Fruit fly (Drosophila melanogaster): ENCODE measurements around the gene Axud1.

The Axud1 gene

DNA sequence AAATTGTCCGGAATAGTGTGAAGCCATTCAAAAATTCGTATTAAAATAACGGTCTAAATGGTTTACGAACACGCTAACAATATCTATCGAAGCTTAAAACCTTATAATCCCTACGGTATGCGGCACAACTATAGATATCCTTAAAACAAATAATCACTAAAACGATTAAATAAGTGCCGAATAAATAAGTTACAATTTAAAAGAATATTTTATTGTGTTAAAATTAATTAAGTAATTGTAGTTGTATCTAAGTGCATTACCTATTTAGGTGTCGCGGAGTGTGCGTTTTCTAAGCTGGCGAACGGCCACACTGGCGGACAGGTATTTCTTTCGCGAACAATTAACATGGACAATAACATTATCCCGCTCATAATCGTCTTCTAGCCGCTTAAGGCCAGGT is 15.7 kb downstream of the Axud1 start, which contains the start of gene Eogt (continued):
- TF ChIP-seq dmrt99B (tag; optimal IDR thresholded peaks at IDR 0.05) = peak; percentile 90
- TF ChIP-seq crol (GFP tag; IDR thresholded peaks at IDR 0.05) = peak; percentile 54; the same call in 1 of the 2 replicates
- peak; percentile 96 for TF ChIP-seq wor (GFP tag; IDR thresholded peaks at IDR 0.05)
- peak; percentile 89 for TF ChIP-seq CG43689 (GFP tag; IDR thresholded peaks at IDR 0.05)
- peak; percentile 93 for TF ChIP-seq CG2120 (GFP tag; optimal IDR thresholded peaks at IDR 0.05)
- TF ChIP-seq TFAM (GFP tag; optimal IDR thresholded peaks at IDR 0.05) = peak; percentile 41
- TF ChIP-seq Mad (GFP tag; optimal IDR thresholded peaks at IDR 0.05) = peak; percentile 71
- peak; percentile 94 for TF ChIP-seq phol (tag; optimal IDR thresholded peaks at IDR 0.05)
- TF ChIP-seq shn (GFP tag; optimal IDR thresholded peaks at IDR 0.05) = peak; percentile 57
- peak; percentile 97 for TF ChIP-seq CG12769 (tag; optimal IDR thresholded peaks at IDR 0.05)
- peak; percentile 84 for TF ChIP-seq tap (tag; optimal IDR thresholded peaks at IDR 0.05)
- peak; percentile 83 for TF ChIP-seq org-1 (GFP tag; optimal IDR thresholded peaks at IDR 0.05)
- TF ChIP-seq sima (GFP tag; optimal IDR thresholded peaks at IDR 0.05) = no peak
- peak; percentile 78 for TF ChIP-seq schlank (tag; optimal IDR thresholded peaks at IDR 0.05)
- no peak for TF ChIP-seq ERR (GFP tag; optimal IDR thresholded peaks at IDR 0.05)
- no peak for TF ChIP-seq unc-4 (GFP tag; IDR thresholded peaks at IDR 0.05; ENCODE audit: partially characterized antibody)
- peak; percentile 92 for TF ChIP-seq CG33557 (GFP tag; optimal IDR thresholded peaks at IDR 0.05)
- TF ChIP-seq ro (GFP tag; IDR thresholded peaks at IDR 0.05) = peak; percentile 92
- peak; percentile 63 for TF ChIP-seq fu2 (GFP tag; optimal IDR thresholded peaks at IDR 0.05)
- peak; percentile 95 for TF ChIP-seq CG14667 (GFP tag; IDR thresholded peaks at IDR 0.05)
- TF ChIP-seq bcd (GFP tag; optimal IDR thresholded peaks at IDR 0.05) = peak; percentile 96
- TF ChIP-seq Spps (tag; optimal IDR thresholded peaks at IDR 0.05) = peak; percentile 85
- peak; percentile 94 for TF ChIP-seq Hr3 (GFP tag; optimal IDR thresholded peaks at IDR 0.05)
- peak; percentile 98 for TF ChIP-seq CG34422 (GFP tag; IDR thresholded peaks at IDR 0.05)
- TF ChIP-seq sob (GFP tag; IDR thresholded peaks at IDR 0.05) = peak; percentile 96
- TF ChIP-seq otp (GFP tag; IDR thresholded peaks at IDR 0.05) = peak; percentile 96
- peak; percentile 79 for TF ChIP-seq CG13296 (GFP tag; optimal IDR thresholded peaks at IDR 0.05)
- TF ChIP-seq CG11696 (GFP tag; IDR thresholded peaks at IDR 0.05) = peak; percentile 100
- TF ChIP-seq ato (GFP tag; IDR thresholded peaks at IDR 0.05; ENCODE audit: partially characterized antibody) = no peak
- no peak for TF ChIP-seq CG1832 (GFP tag; optimal IDR thresholded peaks at IDR 0.05)
- peak; percentile 25; the same call in 1 of the 3 replicates for TF ChIP-seq knrl (GFP tag; IDR thresholded peaks at IDR 0.05; ENCODE audit: partially characterized antibody)
- TF ChIP-seq luna (GFP tag; optimal IDR thresholded peaks at IDR 0.05) = no peak
- TF ChIP-seq CG34224 (GFP tag; IDR thresholded peaks at IDR 0.05; ENCODE audit: partially characterized antibody) = no peak
- TF ChIP-seq sisA (GFP tag; IDR thresholded peaks at IDR 0.05) = peak; percentile 96
- TF ChIP-seq CG10209 (GFP tag; optimal IDR thresholded peaks at IDR 0.05) = peak; percentile 94
- TF ChIP-seq Tbp (GFP tag; optimal IDR thresholded peaks at IDR 0.05) = no peak
- TF ChIP-seq CG18619 (GFP tag; optimal IDR thresholded peaks at IDR 0.05) = peak; percentile 88
- peak; percentile 51 for TF ChIP-seq CG6854 (GFP tag; optimal IDR thresholded peaks at IDR 0.05)
- peak; percentile 94 for TF ChIP-seq CG8388 (GFP tag; optimal IDR thresholded peaks at IDR 0.05)
- TF ChIP-seq CG16779 (GFP tag; IDR thresholded peaks at IDR 0.05) = peak; percentile 84
- TF ChIP-seq CG12155 (GFP tag; optimal IDR thresholded peaks at IDR 0.05) = peak; percentile 90
- peak; percentile 90 for TF ChIP-seq lab (GFP tag; optimal IDR thresholded peaks at IDR 0.05)
- TF ChIP-seq CG32772 (GFP tag; IDR thresholded peaks at IDR 0.05) = peak; percentile 97
- TF ChIP-seq CG9727 (GFP tag; optimal IDR thresholded peaks at IDR 0.05) = peak; percentile 93
- TF ChIP-seq cad (GFP tag; optimal IDR thresholded peaks at IDR 0.05) = no peak
- TF ChIP-seq fd96Cb (tag; optimal IDR thresholded peaks at IDR 0.05) = peak; percentile 93
- TF ChIP-seq hth (optimal IDR thresholded peaks at IDR 0.05) = no peak
- TF ChIP-seq sna (GFP tag; IDR thresholded peaks at IDR 0.05; ENCODE audit: partially characterized antibody) = no peak
- no peak for TF ChIP-seq Neu2 (GFP tag; optimal IDR thresholded peaks at IDR 0.05; ENCODE audit: borderline replicate concordance)
- peak in 1 of 2 experiments; percentile 72 for TF ChIP-seq Eip74EF (GFP tag; optimal IDR thresholded peaks at IDR 0.05)
- TF ChIP-seq Sox102F (GFP tag; optimal IDR thresholded peaks at IDR 0.05) = peak; percentile 94

Data from whole organism, embryonic.